Fruit fly (Drosophila melanogaster): ENCODE measurements around the gene wac.

wac gene

DNA sequence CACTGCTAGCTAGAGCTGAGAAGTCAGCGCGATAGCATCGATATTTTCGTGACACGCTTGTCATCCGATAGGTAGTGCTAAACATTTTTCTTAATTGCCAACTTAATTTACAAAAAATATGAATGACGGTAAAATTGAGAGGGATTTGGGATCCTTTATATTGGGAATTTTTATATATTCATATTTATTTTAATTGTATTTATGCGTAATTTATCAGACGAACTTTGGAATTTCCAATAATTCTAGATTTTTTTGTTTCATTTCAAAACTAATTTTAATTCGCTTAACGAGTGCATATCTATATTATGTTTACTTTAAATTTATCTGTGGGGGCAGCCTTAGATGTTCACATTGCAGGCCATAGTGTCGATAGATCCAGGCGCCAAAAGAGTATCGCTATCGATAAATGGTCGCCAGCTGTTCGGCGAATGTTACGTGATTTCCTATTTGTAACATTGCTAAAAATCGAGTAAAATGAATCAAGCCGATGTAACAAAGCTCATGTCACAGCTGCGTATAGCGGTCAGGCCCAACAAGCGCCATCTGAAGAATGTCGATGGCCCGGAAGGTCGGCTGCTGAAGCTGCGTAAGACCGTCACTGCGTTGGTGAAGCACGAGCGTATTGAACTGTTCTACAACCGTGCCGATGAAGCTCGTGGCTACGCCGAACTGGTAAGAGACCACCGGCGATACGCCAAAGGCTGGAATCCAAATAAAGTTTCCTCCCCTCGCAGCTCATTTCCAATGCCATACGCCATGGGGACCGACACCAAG lies 6.6 kb downstream of the wac start, which contains the start of the genes Tudor-SN and mRpL17 (continued):
- TF ChIP-seq achi (GFP tag; optimal IDR thresholded peaks at IDR 0.05) (peak; percentile 69), svp (GFP tag) (peak; percentile 80), fd85E (GFP tag; optimal IDR thresholded peaks at IDR 0.05) (no peak), fd59A (GFP tag; optimal IDR thresholded peaks at IDR 0.05) (no peak), Sox14 (GFP tag; optimal IDR thresholded peaks at IDR 0.05) (peak; percentile 16), eg (GFP tag; IDR thresholded peaks at IDR 0.05) (no peak), dac (GFP tag; optimal IDR thresholded peaks at IDR 0.05) (no peak), CG3919 (GFP tag; optimal IDR thresholded peaks at IDR 0.05) (peak; percentile 43), Met (GFP tag; optimal IDR thresholded peaks at IDR 0.05) (no peak)

DNA sequence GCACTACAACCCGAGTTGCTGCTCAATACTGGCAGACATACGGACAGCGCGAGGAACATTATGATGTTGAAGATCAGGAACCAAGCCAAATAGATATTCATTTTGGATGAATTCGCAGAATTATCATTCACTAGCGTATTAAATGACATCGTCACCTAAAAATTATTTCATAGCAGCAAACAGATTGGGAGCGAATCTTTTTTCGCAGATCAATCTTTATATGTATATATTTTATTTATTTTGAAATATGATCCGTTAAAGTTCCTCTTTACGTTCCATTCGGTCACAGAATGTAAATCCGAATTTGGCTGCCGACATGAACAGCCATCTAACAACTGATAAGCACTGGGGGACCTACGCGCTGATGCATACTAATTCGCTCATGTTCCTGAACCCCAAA lies 7.8 kb downstream of the wac start, which contains the start of gene CG34263:
TSS of gene CG34263 (minus strand) at position 101 of the 400 bp plus-strand sequence.
- no peak for TF ChIP-seq fd59A (GFP tag; optimal IDR thresholded peaks at IDR 0.05)
- TF ChIP-seq svp (GFP tag) = no peak

dm6 chr3L:267083-267482 lies 9.1 kb downstream of the wac start, which contains the start of gene miple1:
Gene miple1 (plus strand): TSS chr3L:267299.
- TF ChIP-seq CG4318 (GFP tag; optimal IDR thresholded peaks at IDR 0.05) (no peak), CG31627 (GFP tag; optimal IDR thresholded peaks at IDR 0.05) (no peak), CG16779 (tag; optimal IDR thresholded peaks at IDR 0.05) (no peak), CG6792 (GFP tag; optimal IDR thresholded peaks at IDR 0.05) (no peak), CG8632 (GFP tag; optimal IDR thresholded peaks at IDR 0.05) (no peak), CG8119 (GFP tag; IDR thresholded peaks at IDR 0.05) (no peak), CG6808 (GFP tag; optimal IDR thresholded peaks at IDR 0.05) (no peak), Sox102F (GFP tag; optimal IDR thresholded peaks at IDR 0.05) (no peak)

dm6 chr3L:267618-268017 lies 9.6 kb downstream of the wac start:
- TF ChIP-seq CG1621 (tag; optimal IDR thresholded peaks at IDR 0.05) (no peak), Eip93F (GFP tag; optimal IDR thresholded peaks at IDR 0.05) (no peak), Eip78C (GFP tag) (peak; percentile 60), Sox15 (GFP tag; optimal IDR thresholded peaks at IDR 0.05) (no peak), cyc (GFP tag; optimal IDR thresholded peaks at IDR 0.05) (no peak), Met (GFP tag; optimal IDR thresholded peaks at IDR 0.05) (no peak), CG34406 (GFP tag; optimal IDR thresholded peaks at IDR 0.05) (no peak), fkh (GFP tag; optimal IDR thresholded peaks at IDR 0.05) (no peak), Lpt (GFP tag; optimal IDR thresholded peaks at IDR 0.05) (no peak), eg (GFP tag; IDR thresholded peaks at IDR 0.05) (0 out of 3 replicates have a peak, but pooled peaks have one; percentile 16), dsx (GFP tag; optimal IDR thresholded peaks at IDR 0.05; ENCODE audit: poor library complexity, severe bottlenecking) (no peak), achi (GFP tag; optimal IDR thresholded peaks at IDR 0.05) (no peak), CG11902 (GFP tag; optimal IDR thresholded peaks at IDR 0.05) (no peak)

DNA sequence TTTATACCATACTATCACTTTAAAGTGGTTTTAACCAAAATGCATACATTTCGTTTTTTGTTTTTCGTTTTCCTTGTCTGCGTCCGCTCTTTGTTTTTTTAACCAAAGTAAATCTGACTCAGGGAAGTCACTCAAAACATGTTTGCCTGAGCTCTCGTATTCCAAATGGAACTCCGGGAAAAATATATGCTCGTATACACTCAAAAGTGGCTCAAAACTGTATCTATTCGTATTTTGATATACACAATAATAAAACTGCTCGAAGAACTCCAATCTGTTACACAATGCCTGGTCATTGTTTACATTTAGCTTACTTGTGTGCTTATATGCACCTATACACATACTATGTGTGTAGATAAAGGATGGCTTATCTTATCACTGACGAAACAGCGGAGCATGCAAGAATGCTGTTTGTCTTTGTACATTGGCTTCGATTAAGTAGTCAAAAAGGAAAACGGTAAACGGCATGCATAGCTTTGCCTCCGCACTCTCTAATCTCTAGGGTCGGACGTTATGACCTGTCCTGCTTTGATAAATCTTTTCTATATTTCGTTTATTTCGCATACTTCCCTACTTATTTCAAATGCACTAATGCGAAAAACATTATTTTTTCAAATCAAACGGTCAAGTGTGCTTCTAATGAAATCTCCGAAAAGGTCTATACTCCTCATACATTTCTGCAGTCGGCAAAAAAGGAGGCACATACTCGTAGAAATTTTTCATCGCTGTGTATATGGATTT lies 13.0 kb downstream of the wac start, which contains the start of gene miple2:
TSS of gene miple2 (plus strand) at position 441 of the 741 bp plus-strand sequence.
- TF ChIP-seq dsx (GFP tag; optimal IDR thresholded peaks at IDR 0.05; ENCODE audit: poor library complexity, severe bottlenecking) = peak; percentile 11
- peak; percentile 61 for TF ChIP-seq CG6276 (GFP tag; optimal IDR thresholded peaks at IDR 0.05)
- peak; percentile 59 for TF ChIP-seq CG8632 (GFP tag; optimal IDR thresholded peaks at IDR 0.05)
- TF ChIP-seq Eip75B (GFP tag; optimal IDR thresholded peaks at IDR 0.05) = peak; percentile 69
- peak; percentile 52 for TF ChIP-seq cyc (GFP tag; optimal IDR thresholded peaks at IDR 0.05)
- TF ChIP-seq acj6 (GFP tag; optimal IDR thresholded peaks at IDR 0.05) = peak; percentile 64
- TF ChIP-seq eg (GFP tag; IDR thresholded peaks at IDR 0.05) = peak; percentile 57; the same call in 2 of the 3 replicates
- TF ChIP-seq Sox14 (GFP tag; optimal IDR thresholded peaks at IDR 0.05) = peak; percentile 84
- TF ChIP-seq Hr4 (GFP tag; optimal IDR thresholded peaks at IDR 0.05) = peak; percentile 76
- TF ChIP-seq CG3919 (GFP tag; optimal IDR thresholded peaks at IDR 0.05) = peak; percentile 58
- TF ChIP-seq CG6808 (GFP tag; optimal IDR thresholded peaks at IDR 0.05) = peak; percentile 41
- TF ChIP-seq CG7368 (GFP tag; optimal IDR thresholded peaks at IDR 0.05) = peak; percentile 12
- peak; percentile 76 for TF ChIP-seq CG10631 (GFP tag; optimal IDR thresholded peaks at IDR 0.05)
- peak; percentile 56 for TF ChIP-seq Hr39 (GFP tag; optimal IDR thresholded peaks at IDR 0.05)
- TF ChIP-seq net (GFP tag; optimal IDR thresholded peaks at IDR 0.05) = peak; percentile 50
- peak; percentile 61 for TF ChIP-seq OdsH (GFP tag; optimal IDR thresholded peaks at IDR 0.05)
- TF ChIP-seq CG1621 (tag; optimal IDR thresholded peaks at IDR 0.05) = peak; percentile 9
- peak; percentile 64 for TF ChIP-seq topi (GFP tag; optimal IDR thresholded peaks at IDR 0.05)
- peak; percentile 66 for TF ChIP-seq CG10669 (GFP tag; optimal IDR thresholded peaks at IDR 0.05)
- TF ChIP-seq Smox (GFP tag; optimal IDR thresholded peaks at IDR 0.05) = peak; percentile 73
- peak; percentile 93 for TF ChIP-seq Eip78C (GFP tag)
- TF ChIP-seq CG4318 (GFP tag; optimal IDR thresholded peaks at IDR 0.05) = no peak
- TF ChIP-seq fd85E (GFP tag; optimal IDR thresholded peaks at IDR 0.05) = no peak
- no peak for TF ChIP-seq Gug (GFP tag; IDR thresholded peaks at IDR 0.05)
